Fruit fly (Drosophila melanogaster): ENCODE data around the gene dmt.

dmt gene

DNA sequence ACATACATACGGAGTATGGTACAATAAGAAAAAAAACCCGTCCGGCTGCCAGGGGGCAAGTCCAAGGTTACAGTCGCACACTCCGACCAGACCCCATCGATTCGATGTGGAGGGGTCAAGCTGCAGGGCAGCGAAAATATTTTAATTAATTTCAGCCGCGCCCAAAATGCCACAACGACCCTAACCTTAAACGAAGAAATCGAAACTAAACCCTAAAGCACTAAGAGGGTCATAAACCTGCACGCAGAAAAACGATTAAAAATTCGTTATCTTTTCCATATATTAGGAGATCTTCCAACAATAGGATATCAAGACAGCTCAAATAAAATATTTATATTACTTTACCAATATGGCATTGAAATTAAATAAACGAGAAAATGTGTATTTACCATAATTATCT is 9.0 kb upstream of the dmt start:
- TF ChIP-seq topi (GFP tag; optimal IDR thresholded peaks at IDR 0.05) (no peak), Smox (GFP tag; optimal IDR thresholded peaks at IDR 0.05) (peak; percentile 17), pdm3 (GFP tag; optimal IDR thresholded peaks at IDR 0.05) (peak; percentile 27), CG1621 (tag; optimal IDR thresholded peaks at IDR 0.05) (no peak), CG16779 (tag; optimal IDR thresholded peaks at IDR 0.05) (no peak), lz (GFP tag; optimal IDR thresholded peaks at IDR 0.05) (peak; percentile 18), Ets96B (tag; optimal IDR thresholded peaks at IDR 0.05) (no peak), Eip78C (GFP tag) (peak; percentile 74), Met (GFP tag; optimal IDR thresholded peaks at IDR 0.05) (peak; percentile 42), spab (GFP tag; optimal IDR thresholded peaks at IDR 0.05) (no peak), Eip75B (GFP tag; optimal IDR thresholded peaks at IDR 0.05) (no peak), Hr4 (GFP tag; optimal IDR thresholded peaks at IDR 0.05) (peak; percentile 4), esn (GFP tag; optimal IDR thresholded peaks at IDR 0.05) (peak; percentile 35), CG15336 (GFP tag; IDR thresholded peaks at IDR 0.05) (no peak), acj6 (GFP tag; optimal IDR thresholded peaks at IDR 0.05) (peak; percentile 2), salr (GFP tag; optimal IDR thresholded peaks at IDR 0.05) (no peak), Sox15 (GFP tag; optimal IDR thresholded peaks at IDR 0.05) (peak; percentile 10), fkh (GFP tag; optimal IDR thresholded peaks at IDR 0.05) (no peak), Sox102F (GFP tag; optimal IDR thresholded peaks at IDR 0.05) (peak; percentile 13), Hr39 (GFP tag; optimal IDR thresholded peaks at IDR 0.05) (peak; percentile 11), net (GFP tag; optimal IDR thresholded peaks at IDR 0.05) (no peak), CG31627 (GFP tag; optimal IDR thresholded peaks at IDR 0.05) (peak; percentile 15), CG10631 (GFP tag; optimal IDR thresholded peaks at IDR 0.05) (no peak), Gug (GFP tag; IDR thresholded peaks at IDR 0.05) (no peak), svp (GFP tag) (peak; percentile 78), achi (GFP tag; optimal IDR thresholded peaks at IDR 0.05) (no peak), Lpt (GFP tag; optimal IDR thresholded peaks at IDR 0.05) (no peak), fd59A (GFP tag; optimal IDR thresholded peaks at IDR 0.05) (no peak), Sox14 (GFP tag; optimal IDR thresholded peaks at IDR 0.05) (no peak)

dm6 chr3R:9702567-9702966 is 8.4 kb upstream of the dmt start:
- TF ChIP-seq Blimp-1 (GFP tag; optimal IDR thresholded peaks at IDR 0.05): no peak
- TF ChIP-seq Eip93F (GFP tag; optimal IDR thresholded peaks at IDR 0.05): peak; percentile 27
- peak; percentile 65 for TF ChIP-seq Met (GFP tag; optimal IDR thresholded peaks at IDR 0.05)
- TF ChIP-seq CG1621 (tag; optimal IDR thresholded peaks at IDR 0.05): no peak
- TF ChIP-seq esn (GFP tag; optimal IDR thresholded peaks at IDR 0.05): peak; percentile 64
- peak; percentile 51 for TF ChIP-seq CG10631 (GFP tag; optimal IDR thresholded peaks at IDR 0.05)
- peak; percentile 38 for TF ChIP-seq cyc (GFP tag; optimal IDR thresholded peaks at IDR 0.05)
- peak; percentile 66 for TF ChIP-seq CG31627 (GFP tag; optimal IDR thresholded peaks at IDR 0.05)
- peak; percentile 41 for TF ChIP-seq CG10669 (GFP tag; optimal IDR thresholded peaks at IDR 0.05)
- peak; percentile 48 for TF ChIP-seq Sox102F (GFP tag; optimal IDR thresholded peaks at IDR 0.05)
- no peak for TF ChIP-seq CG11902 (GFP tag; optimal IDR thresholded peaks at IDR 0.05)
- no peak for TF ChIP-seq fd59A (GFP tag; optimal IDR thresholded peaks at IDR 0.05)
- TF ChIP-seq CG9139 (GFP tag; optimal IDR thresholded peaks at IDR 0.05): no peak
- TF ChIP-seq CG6854 (GFP tag; optimal IDR thresholded peaks at IDR 0.05): no peak
- peak; percentile 34 for TF ChIP-seq dac (GFP tag; optimal IDR thresholded peaks at IDR 0.05)
- peak; percentile 41 for TF ChIP-seq Eip75B (GFP tag; optimal IDR thresholded peaks at IDR 0.05)
- peak; percentile 29 for TF ChIP-seq Ets96B (tag; optimal IDR thresholded peaks at IDR 0.05)
- TF ChIP-seq pdm3 (GFP tag; optimal IDR thresholded peaks at IDR 0.05): peak; percentile 67
- no peak for TF ChIP-seq CG7368 (GFP tag; optimal IDR thresholded peaks at IDR 0.05)
- peak; percentile 53 for TF ChIP-seq CG3919 (GFP tag; optimal IDR thresholded peaks at IDR 0.05)
- TF ChIP-seq vri (GFP tag; optimal IDR thresholded peaks at IDR 0.05): peak; percentile 55
- peak; percentile 42 for TF ChIP-seq CG34406 (GFP tag; optimal IDR thresholded peaks at IDR 0.05)
- peak; percentile 35 for TF ChIP-seq CG6792 (GFP tag; optimal IDR thresholded peaks at IDR 0.05)
- no peak for TF ChIP-seq fd85E (GFP tag; optimal IDR thresholded peaks at IDR 0.05)
- TF ChIP-seq OdsH (GFP tag; optimal IDR thresholded peaks at IDR 0.05): peak; percentile 73
- TF ChIP-seq CG6276 (GFP tag; optimal IDR thresholded peaks at IDR 0.05): peak; percentile 80
- peak; percentile 13 for TF ChIP-seq Ets21C (GFP tag; optimal IDR thresholded peaks at IDR 0.05)
- peak; percentile 57 for TF ChIP-seq net (GFP tag; optimal IDR thresholded peaks at IDR 0.05)
- peak; percentile 53 for TF ChIP-seq topi (GFP tag; optimal IDR thresholded peaks at IDR 0.05)
- no peak for TF ChIP-seq Sox15 (GFP tag; optimal IDR thresholded peaks at IDR 0.05)
- TF ChIP-seq CG11294 (GFP tag; IDR thresholded peaks at IDR 0.05): no peak
- TF ChIP-seq lz (GFP tag; optimal IDR thresholded peaks at IDR 0.05): peak; percentile 57
- TF ChIP-seq Sox14 (GFP tag; optimal IDR thresholded peaks at IDR 0.05): peak; percentile 59
- no peak for TF ChIP-seq CG3032 (tag; optimal IDR thresholded peaks at IDR 0.05)
- no peak for TF ChIP-seq eg (GFP tag; IDR thresholded peaks at IDR 0.05)
- TF ChIP-seq CG32006 (GFP tag; optimal IDR thresholded peaks at IDR 0.05): peak; percentile 78
- peak; percentile 96 for TF ChIP-seq fkh (GFP tag; optimal IDR thresholded peaks at IDR 0.05)

All from whole organism, prepupa.